Fruit fly (Drosophila melanogaster) whole organism, wandering third instar larva: ENCODE results near the gene Lst8.

Source experiments
- Abd-B ChIP-seq: fragments of >200 bp; optimal IDR thresholded peaks from 2 replicates; lab custom pipeline; 2017; ENCODE audit warnings: missing biosample characterization, missing genetic modification characterization
- CrebA ChIP-seq: fragments of 200-800 bp; sonication (Bioruptor generic); optimal IDR thresholded peaks from 2 replicates; lab custom pipeline; 2016; ENCODE audit warnings: missing biosample characterization, mild to moderate bottlenecking, missing genetic modification characterization, borderline replicate concordance
- Myc ChIP-seq: fragments of >200 bp; optimal IDR thresholded peaks from 2 replicates; lab custom pipeline; 2017
- h ChIP-seq: fragments of 200-800 bp; sonication (Bioruptor generic); optimal IDR thresholded peaks from 3 replicates; lab custom pipeline; 2016; ENCODE audit warnings: missing biosample characterization, mild to moderate bottlenecking, missing genetic modification characterization
- lola ChIP-seq: fragments of >200 bp; optimal IDR thresholded peaks from 2 replicates; lab custom pipeline; 2017; ENCODE audit warnings: missing biosample characterization, missing genetic modification characterization
- psq ChIP-seq: fragments of 200-800 bp; sonication (Bioruptor generic); optimal IDR thresholded peaks from 3 replicates; lab custom pipeline; 2017; ENCODE audit warnings: missing biosample characterization, mild to moderate bottlenecking, missing genetic modification characterization, moderate library complexity
- sage ChIP-seq: fragments of 200-800 bp; sonication (Bioruptor generic); optimal IDR thresholded peaks from 2 replicates; lab custom pipeline; 2016; ENCODE audit warnings: missing biosample characterization, mild to moderate bottlenecking, missing genetic modification characterization
- usp ChIP-seq: fragments of >200 bp; optimal IDR thresholded peaks from 2 replicates; lab custom pipeline; 2017; ENCODE audit warnings: missing biosample characterization, missing genetic modification characterization

dm6 chrX:9585359-9586002 is 20.3 kb downstream of the Lst8 start, which contains the start of gene Hex-A:
- TF ChIP-seq lola (no peak), Abd-B (no peak), CrebA (peak; percentile 84), psq (GFP tag; lab: Kevin White, UChicago) (peak; percentile 88), usp (GFP tag; lab: Kevin White, UChicago) (no peak), h (peak; percentile 98), sage (GFP tag; lab: Kevin White, UChicago) (peak; percentile 79), Myc (lab: Kevin White, UChicago) (no peak)
